Fruit fly (Drosophila melanogaster) whole organism, adult: ENCODE data around the gene capu.

Experiments
- CG11617 ChIP-seq: fragments of 200-800 bp; sonication (Bioruptor generic); optimal IDR thresholded peaks from 2 replicates; lab custom pipeline; 2017; ENCODE audit warnings: mild to moderate bottlenecking, missing biosample characterization, missing genetic modification reagents, missing genetic modification characterization
- CG12768 ChIP-seq: fragments of 200-800 bp; sonication (Bioruptor generic); optimal IDR thresholded peaks from 2 replicates; lab custom pipeline; 2017; ENCODE audit warnings: missing biosample characterization, missing genetic modification characterization, mild to moderate bottlenecking, moderate library complexity, missing genetic modification reagents
- CG14711 ChIP-seq: fragments of 200-800 bp; sonication (Bioruptor generic); optimal IDR thresholded peaks from 2 replicates; lab custom pipeline; 2018; ENCODE audit warnings: missing biosample characterization, mild to moderate bottlenecking, missing genetic modification characterization, moderate library complexity
- CG1620 ChIP-seq: fragments of 200-800 bp; sonication (Bioruptor generic); optimal IDR thresholded peaks from 2 replicates; lab custom pipeline; 2016; ENCODE audit warnings: missing biosample characterization, missing genetic modification characterization
- CG33017 ChIP-seq: fragments of 200-800 bp; sonication (Bioruptor generic); optimal IDR thresholded peaks from 2 replicates; lab custom pipeline; 2018; ENCODE audit warnings: missing biosample characterization, mild to moderate bottlenecking, missing genetic modification characterization, moderate library complexity
- CG5204 ChIP-seq: fragments of 200-800 bp; sonication (Bioruptor generic); optimal IDR thresholded peaks from 2 replicates; lab custom pipeline; 2016; ENCODE audit warnings: missing biosample characterization, missing genetic modification characterization
- CG7045 ChIP-seq: fragments of 200-800 bp; sonication (Bioruptor generic); optimal IDR thresholded peaks from 2 replicates; lab custom pipeline; 2017; ENCODE audit warnings: missing biosample characterization, mild to moderate bottlenecking, missing genetic modification characterization
- CG7101 ChIP-seq: fragments of 200-800 bp; sonication (Bioruptor generic); optimal IDR thresholded peaks from 2 replicates; lab custom pipeline; 2018; ENCODE audit warnings: missing biosample characterization, mild to moderate bottlenecking, missing genetic modification characterization, moderate library complexity
- Clk ChIP-seq: fragments of 200-800 bp; sonication (Bioruptor generic); optimal IDR thresholded peaks from 2 replicates; lab custom pipeline; 2017; ENCODE audit warnings: missing biosample characterization, missing genetic modification characterization
- Crg-1 ChIP-seq: fragments of 200-800 bp; sonication (Bioruptor generic); optimal IDR thresholded peaks from 2 replicates; lab custom pipeline; 2016; ENCODE audit warnings: missing biosample characterization, missing genetic modification characterization
- Hr96 ChIP-seq: fragments of 200-800 bp; sonication (Bioruptor generic); optimal IDR thresholded peaks from 2 replicates; lab custom pipeline; 2016; ENCODE audit warnings: missing biosample characterization, missing genetic modification characterization
- Mnt ChIP-seq: fragments of 200-800 bp; sonication (Bioruptor generic); optimal IDR thresholded peaks from 2 replicates; lab custom pipeline; 2016; ENCODE audit warnings: missing biosample characterization, mild to moderate bottlenecking, missing genetic modification characterization
- bab1 ChIP-seq: fragments of 200-800 bp; sonication (Bioruptor generic); optimal IDR thresholded peaks from 3 replicates; lab custom pipeline; 2019; ENCODE audit warnings: missing biosample characterization, mild to moderate bottlenecking, missing genetic modification characterization, moderate library complexity
- cic ChIP-seq: fragments of 200-800 bp; sonication (Bioruptor generic); optimal IDR thresholded peaks from 2 replicates; lab custom pipeline; 2017; ENCODE audit warnings: missing biosample characterization, mild to moderate bottlenecking, missing genetic modification characterization, moderate library complexity
- cnc ChIP-seq, 2 experiments: fragments of >200 bp; optimal IDR thresholded peaks; 2 replicates each; lab custom pipeline; 2017
- kay ChIP-seq: fragments of 200-800 bp; sonication (Bioruptor generic); peaks from one replicate; lab custom pipeline; 2016; ENCODE audit warnings: missing biosample characterization, missing genetic modification characterization, borderline replicate concordance
- ovo ChIP-seq: fragments of 200-800 bp; sonication (Bioruptor generic); optimal IDR thresholded peaks from 2 replicates; lab custom pipeline; 2016; ENCODE audit warnings: missing biosample characterization, missing genetic modification characterization
- pad ChIP-seq: fragments of 200-800 bp; sonication (Bioruptor generic); optimal IDR thresholded peaks from 3 replicates; lab custom pipeline; 2017; ENCODE audit warnings: missing biosample characterization, missing genetic modification characterization, mild to moderate bottlenecking, moderate library complexity, missing genetic modification reagents
- tj ChIP-seq: fragments of 200-800 bp; sonication (Bioruptor generic); optimal IDR thresholded peaks from 3 replicates; lab custom pipeline; 2017; ENCODE audit warnings: missing biosample characterization, mild to moderate bottlenecking, missing genetic modification characterization, moderate library complexity
- toe ChIP-seq: fragments of 200-800 bp; sonication (Bioruptor generic); optimal IDR thresholded peaks from 2 replicates; lab custom pipeline; 2016; ENCODE audit warnings: missing biosample characterization, missing genetic modification characterization

capu gene

DNA sequence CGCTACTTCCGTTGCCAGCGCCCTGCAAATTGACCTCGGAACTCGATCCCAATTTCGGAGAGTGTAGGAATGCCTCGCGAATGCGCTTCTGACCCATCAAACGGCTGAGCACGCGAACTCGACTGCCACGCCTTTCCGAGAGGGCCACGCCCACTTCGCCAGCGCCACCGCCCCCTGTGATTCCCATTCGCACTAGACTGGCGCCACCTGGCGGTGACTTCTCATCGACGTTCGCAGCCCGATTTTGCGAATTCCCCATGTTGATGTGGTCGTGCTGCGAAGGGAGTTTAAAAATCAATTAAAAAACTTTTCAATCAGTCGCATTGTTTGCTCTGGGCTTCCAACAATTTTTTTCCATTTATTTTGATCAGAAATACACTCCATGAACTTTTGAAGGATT lies 9.3 kb downstream of the capu start:
- no peak for TF ChIP-seq CG14711

- TF ChIP-seq cnc (optimal IDR thresholded peaks at IDR 0.05; lab: Kevin White, UChicago) = no peak
- TF ChIP-seq Hr96 = no peak
- no peak for TF ChIP-seq Mnt (GFP tag; lab: Kevin White, UChicago)
- no peak for TF ChIP-seq CG11617 (GFP tag; lab: Kevin White, UChicago)
- no peak for TF ChIP-seq cic (GFP tag; lab: Kevin White, UChicago)
- TF ChIP-seq CG1620 (GFP tag; lab: Kevin White, UChicago) = no peak
- no peak for TF ChIP-seq CG33017 (tag; lab: Kevin White, UChicago)
- TF ChIP-seq bab1 (GFP tag; lab: Kevin White, UChicago) = no peak
- TF ChIP-seq Crg-1 (GFP tag; lab: Kevin White, UChicago) = no peak
- TF ChIP-seq CG14711 = no peak
- TF ChIP-seq CG5204 (GFP tag; lab: Kevin White, UChicago) = no peak
- TF ChIP-seq tj = no peak
- no peak for TF ChIP-seq CG12768 (GFP tag; lab: Kevin White, UChicago)
- no peak for TF ChIP-seq kay
- no peak for TF ChIP-seq pad
- no peak for TF ChIP-seq CG7101 (tag; lab: Kevin White, UChicago)
- no peak for TF ChIP-seq CG7045 (GFP tag; lab: Kevin White, UChicago)
- TF ChIP-seq Clk = no peak
- TF ChIP-seq toe = no peak
Observed at dm6 chr2L:3889865-3890264, 12.8 kb downstream of the capu start.

dm6 chr2L:3888754-3889603 lies 13.7 kb downstream of the capu start:
- peak; percentile 71 for TF ChIP-seq tj
- TF ChIP-seq CG12768 (GFP tag; lab: Kevin White, UChicago) = peak; percentile 3
- peak; percentile 21 for TF ChIP-seq pad
- TF ChIP-seq Mnt (GFP tag; lab: Kevin White, UChicago) = peak; percentile 7
- TF ChIP-seq cnc (optimal IDR thresholded peaks at IDR 0.05; lab: Kevin White, UChicago) = no peak
- no peak for TF ChIP-seq CG1620 (GFP tag; lab: Kevin White, UChicago)
- peak; percentile 23 for TF ChIP-seq CG7101 (tag; lab: Kevin White, UChicago)
- TF ChIP-seq CG14711 = no peak
- TF ChIP-seq CG33017 (tag; lab: Kevin White, UChicago) = no peak
- TF ChIP-seq kay = peak; percentile 36
- TF ChIP-seq CG7045 (GFP tag; lab: Kevin White, UChicago) = peak; percentile 10
- peak; percentile 1 for TF ChIP-seq bab1 (GFP tag; lab: Kevin White, UChicago)

- no peak for TF ChIP-seq CG14711
- TF ChIP-seq ovo = no peak
- no peak for TF ChIP-seq CG7045 (GFP tag; lab: Kevin White, UChicago)
- no peak for TF ChIP-seq kay
- TF ChIP-seq CG12768 (GFP tag; lab: Kevin White, UChicago) = no peak
- TF ChIP-seq CG11617 (GFP tag; lab: Kevin White, UChicago) = no peak
- no peak for TF ChIP-seq Crg-1 (GFP tag; lab: Kevin White, UChicago)
- no peak for TF ChIP-seq Hr96
- TF ChIP-seq toe = no peak
- no peak for TF ChIP-seq pad
- no peak for TF ChIP-seq cnc (optimal IDR thresholded peaks at IDR 0.05; lab: Kevin White, UChicago)
- no peak for TF ChIP-seq CG1620 (GFP tag; lab: Kevin White, UChicago)
- no peak for TF ChIP-seq cic (GFP tag; lab: Kevin White, UChicago)
- TF ChIP-seq Mnt (GFP tag; lab: Kevin White, UChicago) = no peak
Observed at dm6 chr2L:3888173-3888572, 14.5 kb downstream of the capu start.

DNA sequence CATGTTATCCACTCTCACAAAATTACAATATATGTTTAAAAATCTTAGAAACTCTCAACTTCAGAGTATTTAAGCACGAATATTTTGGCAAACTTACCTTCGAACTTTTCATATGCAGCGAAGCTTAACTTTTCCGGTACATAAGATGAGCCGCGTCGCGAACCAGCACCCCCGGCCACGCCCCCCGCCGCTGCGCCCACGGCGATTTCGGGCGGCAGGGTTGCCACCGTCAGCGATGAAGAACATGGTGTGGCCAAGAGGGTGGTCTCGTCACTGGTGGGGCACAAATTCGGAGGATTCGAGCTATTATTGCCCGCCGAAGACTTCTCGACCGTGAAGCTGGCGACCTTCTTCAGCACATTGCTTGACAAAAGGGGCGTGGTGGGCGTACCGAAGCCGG lies 18.7 kb downstream of the capu start:
- TF ChIP-seq cic (GFP tag; lab: Kevin White, UChicago) (no peak), CG1620 (GFP tag; lab: Kevin White, UChicago) (no peak), Clk (no peak), CG12768 (GFP tag; lab: Kevin White, UChicago) (no peak), Crg-1 (GFP tag; lab: Kevin White, UChicago) (no peak), ovo (no peak), Hr96 (no peak), CG11617 (GFP tag; lab: Kevin White, UChicago) (no peak), bab1 (GFP tag; lab: Kevin White, UChicago) (no peak), CG5204 (GFP tag; lab: Kevin White, UChicago) (no peak), Mnt (GFP tag; lab: Kevin White, UChicago) (no peak), kay (no peak), pad (no peak), CG7101 (tag; lab: Kevin White, UChicago) (no peak), toe (no peak)

DNA sequence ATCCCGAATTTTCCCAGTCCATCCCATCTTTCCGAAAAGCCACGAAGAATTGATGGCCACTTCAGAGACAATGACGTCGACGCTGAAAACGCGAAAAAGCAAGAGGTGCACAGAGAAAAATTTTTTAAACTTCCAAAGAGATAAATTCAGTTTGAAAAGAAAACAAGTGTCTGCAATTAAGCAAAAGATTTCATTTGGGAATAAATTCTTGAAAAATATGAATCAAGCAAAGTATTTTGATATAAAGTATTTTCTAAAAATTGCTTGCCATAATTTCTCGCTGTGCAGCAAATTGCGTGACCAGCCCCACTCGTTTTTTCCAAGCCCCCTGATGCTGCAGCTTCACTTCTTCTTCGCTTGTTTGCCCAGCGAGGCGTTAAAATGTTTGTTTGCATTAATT lies 20.5 kb downstream of the capu start:
- TF ChIP-seq CG7045 (GFP tag; lab: Kevin White, UChicago) = no peak
- TF ChIP-seq ovo = no peak
- no peak for TF ChIP-seq toe
- no peak for TF ChIP-seq CG12768 (GFP tag; lab: Kevin White, UChicago)
- TF ChIP-seq CG33017 (tag; lab: Kevin White, UChicago) = no peak
- TF ChIP-seq tj = no peak
- TF ChIP-seq CG5204 (GFP tag; lab: Kevin White, UChicago) = no peak
- TF ChIP-seq Clk = no peak
- no peak for TF ChIP-seq Hr96
- TF ChIP-seq CG14711 = no peak
- TF ChIP-seq Crg-1 (GFP tag; lab: Kevin White, UChicago) = no peak
- TF ChIP-seq cnc (optimal IDR thresholded peaks at IDR 0.05; lab: Kevin White, UChicago) = no peak
- no peak for TF ChIP-seq cic (GFP tag; lab: Kevin White, UChicago)
- no peak for TF ChIP-seq CG1620 (GFP tag; lab: Kevin White, UChicago)
- TF ChIP-seq kay = no peak
- TF ChIP-seq Mnt (GFP tag; lab: Kevin White, UChicago) = no peak
- TF ChIP-seq pad = no peak
- TF ChIP-seq bab1 (GFP tag; lab: Kevin White, UChicago) = no peak
- TF ChIP-seq CG11617 (GFP tag; lab: Kevin White, UChicago) = no peak
- TF ChIP-seq CG7101 (tag; lab: Kevin White, UChicago) = no peak
